Worm (Caenorhabditis elegans) whole organism, young adult: ENCODE data around the gene rbm-26.

Experiments used
- B0019.2 ChIP-seq: fragments of 200-800 bp; sonication (Bioruptor generic); conservative IDR thresholded peaks from 2 replicates; pipeline ENCODE4 v1.3.6; 2022; ENCODE audit warnings: missing genetic modification reagents, missing genetic modification characterization, missing compliant biosample characterization
- B0261.1 ChIP-seq: sonication (generic microtip); optimal IDR thresholded peaks from 2 replicates; lab custom pipeline; 2016; ENCODE audit warnings: mild to moderate bottlenecking, missing genetic modification characterization, moderate library complexity, missing compliant biosample characterization
- B0336.3 ChIP-seq: fragments of 200-800 bp; sonication (Bioruptor generic); IDR thresholded peaks from 2 replicates; pipeline ENCODE4 v1.3.6; 2022; ENCODE audit warnings: missing genetic modification characterization, missing compliant biosample characterization
- D2030.7 ChIP-seq: fragments of 200-800 bp; sonication (Bioruptor generic); IDR thresholded peaks from 2 replicates; pipeline ENCODE4 v1.3.6; 2022; ENCODE audit warnings: missing genetic modification reagents, missing genetic modification characterization, missing compliant biosample characterization
- F10E7.11 ChIP-seq: sonication (generic microtip); optimal IDR thresholded peaks from 2 replicates; lab custom pipeline; 2017; ENCODE audit warnings: mild to moderate bottlenecking, missing genetic modification characterization, moderate library complexity, missing compliant biosample characterization
- F33H1.4 ChIP-seq: fragments of 200-800 bp; sonication (Bioruptor generic); IDR thresholded peaks from 2 replicates; pipeline ENCODE4 v1.3.6; 2022; ENCODE audit warnings: missing genetic modification reagents, missing genetic modification characterization, missing compliant biosample characterization
- F39B2.1 ChIP-seq: fragments of 200-800 bp; sonication (Bioruptor generic); IDR thresholded peaks from 2 replicates; pipeline ENCODE4 v1.3.6; 2022; ENCODE audit warnings: missing genetic modification reagents, missing genetic modification characterization, missing compliant biosample characterization
- F49E8.2 ChIP-seq: sonication (generic microtip); optimal IDR thresholded peaks from 3 replicates; lab custom pipeline; 2017; ENCODE audit warnings: missing genetic modification characterization, mild to moderate bottlenecking, missing compliant biosample characterization, antibody characterized with exemption, moderate library complexity; ENCODE audit not compliant: insufficient read depth
- F57C9.4 ChIP-seq: sonication (generic microtip); optimal IDR thresholded peaks from 2 replicates; lab custom pipeline; 2017; ENCODE audit warnings: mild to moderate bottlenecking, missing genetic modification characterization, missing compliant biosample characterization
- K12H6.12 ChIP-seq: fragments of 200-800 bp; sonication (Bioruptor generic); optimal IDR thresholded peaks from 2 replicates; lab custom pipeline; 2018; ENCODE audit warnings: mild to moderate bottlenecking, missing genetic modification characterization, missing compliant biosample characterization
- T26A5.8 ChIP-seq: sonication (generic microtip); optimal IDR thresholded peaks from 2 replicates; lab custom pipeline; 2016; ENCODE audit warnings: missing genetic modification characterization, missing compliant biosample characterization
- Y95B8A.8 ChIP-seq: fragments of 200-800 bp; sonication (Bioruptor generic); IDR thresholded peaks from 2 replicates; pipeline ENCODE4 v1.3.6; 2022; ENCODE audit warnings: missing genetic modification reagents, missing genetic modification characterization, missing compliant biosample characterization
- aptf-3 ChIP-seq: fragments of 200-800 bp; sonication (Bioruptor generic); IDR thresholded peaks from 2 replicates; pipeline ENCODE4 v1.3.6; 2022; ENCODE audit warnings: missing genetic modification characterization, missing compliant biosample characterization
- athp-1 ChIP-seq: sonication (generic microtip); optimal IDR thresholded peaks from 2 replicates; lab custom pipeline; 2017; ENCODE audit warnings: mild to moderate bottlenecking, missing genetic modification characterization, missing compliant biosample characterization
- attf-3 ChIP-seq: fragments of 200-800 bp; sonication (Bioruptor generic); conservative IDR thresholded peaks from 2 replicates; pipeline ENCODE4 v1.3.6; 2022; ENCODE audit warnings: missing genetic modification reagents, missing genetic modification characterization, missing compliant biosample characterization
- attf-5 ChIP-seq: fragments of 200-800 bp; sonication (Bioruptor generic); optimal IDR thresholded peaks from 2 replicates; lab custom pipeline; 2018; ENCODE audit warnings: mild to moderate bottlenecking, missing genetic modification characterization, missing compliant biosample characterization
- attf-6 ChIP-seq: fragments of 200-800 bp; sonication (Bioruptor generic); IDR thresholded peaks from 2 replicates; pipeline ENCODE4 v1.3.6; 2022; ENCODE audit warnings: missing genetic modification reagents, missing genetic modification characterization, missing compliant biosample characterization
- bed-1 ChIP-seq: fragments of 200-800 bp; sonication (Bioruptor generic); IDR thresholded peaks from 2 replicates; pipeline ENCODE4 v1.3.6; 2022; ENCODE audit warnings: missing genetic modification reagents, missing genetic modification characterization, missing compliant biosample characterization
- ceh-40 ChIP-seq: fragments of 200-800 bp; sonication (Bioruptor generic); IDR thresholded peaks from 2 replicates; pipeline ENCODE4 v1.3.6; 2022; ENCODE audit warnings: missing genetic modification characterization, missing compliant biosample characterization
- ceh-58 ChIP-seq: fragments of 200-800 bp; sonication (Bioruptor generic); IDR thresholded peaks from 2 replicates; pipeline ENCODE4 v1.3.6; 2022; ENCODE audit warnings: missing genetic modification characterization, missing compliant biosample characterization
- ceh-79 ChIP-seq: sonication (generic microtip); optimal IDR thresholded peaks from 2 replicates; lab custom pipeline; 2017; ENCODE audit warnings: mild to moderate bottlenecking, missing genetic modification characterization, missing compliant biosample characterization
- ceh-91 ChIP-seq: fragments of 200-800 bp; sonication (Bioruptor generic); IDR thresholded peaks from 2 replicates; pipeline ENCODE4 v1.3.6; 2022; ENCODE audit warnings: missing genetic modification reagents, missing genetic modification characterization, missing compliant biosample characterization
- chd-7 ChIP-seq: sonication (generic microtip); optimal IDR thresholded peaks from 2 replicates; lab custom pipeline; 2016; ENCODE audit warnings: mild to moderate bottlenecking, missing genetic modification characterization, moderate library complexity, missing compliant biosample characterization
- dox-1 ChIP-seq: fragments of 200-800 bp; sonication (Bioruptor generic); IDR thresholded peaks from 2 replicates; pipeline ENCODE4 v1.3.6; 2022; ENCODE audit warnings: missing genetic modification reagents, missing genetic modification characterization, missing compliant biosample characterization
- egrh-3 ChIP-seq: fragments of 200-800 bp; sonication (Bioruptor generic); IDR thresholded peaks from 2 replicates; pipeline ENCODE4 v1.3.6; 2022; ENCODE audit warnings: missing genetic modification reagents, missing genetic modification characterization, missing compliant biosample characterization
- gei-17 ChIP-seq: fragments of 200-800 bp; sonication (Bioruptor generic); optimal IDR thresholded peaks from 2 replicates; lab custom pipeline; 2018; ENCODE audit warnings: mild to moderate bottlenecking, missing genetic modification characterization, missing compliant biosample characterization
- him-1 ChIP-seq: sonication (generic microtip); optimal IDR thresholded peaks from 2 replicates; lab custom pipeline; 2016; ENCODE audit warnings: missing genotype, missing genetic modification reagents, missing genetic modification characterization, missing compliant biosample characterization
- hrde-1 ChIP-seq: sonication (generic microtip); optimal IDR thresholded peaks from 2 replicates; lab custom pipeline; 2016; ENCODE audit warnings: missing genetic modification characterization, mild to moderate bottlenecking, missing compliant biosample characterization, moderate library complexity, missing genotype, missing genetic modification reagents, borderline replicate concordance
- hsf-1 ChIP-seq: fragments of 200-800 bp; sonication (Bioruptor generic); IDR thresholded peaks from 2 replicates; pipeline ENCODE4 v1.3.6; 2022; ENCODE audit warnings: missing genetic modification reagents, missing genetic modification characterization, missing compliant biosample characterization
- lag-1 ChIP-seq: fragments of 200-800 bp; sonication (Bioruptor generic); IDR thresholded peaks from 2 replicates; pipeline ENCODE4 v1.3.6; 2022; ENCODE audit warnings: missing genetic modification reagents, missing genetic modification characterization, missing compliant biosample characterization
- let-607 ChIP-seq, 2 experiments: fragments of 200-800 bp in 1 of 2; sonication (Bioruptor generic) in 1 of 2; sonication (generic microtip) in 1 of 2; optimal IDR thresholded peaks; 2 replicates each; lab custom pipeline; 2016 to 2018; ENCODE audit warnings: mild to moderate bottlenecking in 2 of 2, missing compliant biosample characterization in 2 of 2, missing genetic modification characterization in 2 of 2, moderate library complexity in 2 of 2, missing genotype in 1 of 2
- lin-54 ChIP-seq: fragments of 200-800 bp; sonication (Bioruptor generic); optimal IDR thresholded peaks from 2 replicates; lab custom pipeline; 2018; ENCODE audit warnings: mild to moderate bottlenecking, missing genetic modification characterization, missing compliant biosample characterization
- lir-1 ChIP-seq: fragments of 200-800 bp; sonication (Bioruptor generic); conservative IDR thresholded peaks from 2 replicates; pipeline ENCODE4 v1.3.6; 2022; ENCODE audit warnings: missing genetic modification reagents, missing genetic modification characterization, missing compliant biosample characterization
- lsl-1 ChIP-seq: fragments of 200-800 bp; sonication (Bioruptor generic); optimal IDR thresholded peaks from 2 replicates; lab custom pipeline; 2018; ENCODE audit warnings: mild to moderate bottlenecking, missing genetic modification characterization, moderate library complexity, missing compliant biosample characterization
- madf-10 ChIP-seq: sonication (generic microtip); optimal IDR thresholded peaks from 2 replicates; lab custom pipeline; 2016; ENCODE audit warnings: mild to moderate bottlenecking, missing genetic modification characterization, missing compliant biosample characterization
- mcd-1 ChIP-seq: fragments of 200-800 bp; sonication (Bioruptor generic); IDR thresholded peaks from 2 replicates; pipeline ENCODE4 v1.3.6; 2022; ENCODE audit warnings: missing genetic modification reagents, missing genetic modification characterization, missing compliant biosample characterization
- mes-4 ChIP-seq: sonication (generic microtip); optimal IDR thresholded peaks from 2 replicates; lab custom pipeline; 2016; ENCODE audit warnings: missing genotype, missing genetic modification characterization, missing compliant biosample characterization
- nfyb-1 ChIP-seq: fragments of 200-800 bp; sonication (Bioruptor generic); IDR thresholded peaks from 2 replicates; pipeline ENCODE4 v1.3.6; 2022; ENCODE audit warnings: missing genetic modification reagents, missing genetic modification characterization, missing compliant biosample characterization
- nhr-80 ChIP-seq: sonication (generic microtip); optimal IDR thresholded peaks from 2 replicates; lab custom pipeline; 2016; ENCODE audit warnings: missing genetic modification characterization, missing compliant biosample characterization
- rcor-1 ChIP-seq: fragments of 200-800 bp; sonication (Bioruptor generic); IDR thresholded peaks from 2 replicates; pipeline ENCODE4 v1.3.6; 2022; ENCODE audit warnings: missing genetic modification reagents, missing genetic modification characterization, missing compliant biosample characterization
- sea-2 ChIP-seq: fragments of 200-800 bp; sonication (Bioruptor generic); IDR thresholded peaks from 2 replicates; pipeline ENCODE4 v1.3.6; 2022; ENCODE audit warnings: missing genetic modification characterization, missing compliant biosample characterization
- snpc-1.3 ChIP-seq: sonication (generic microtip); optimal IDR thresholded peaks from 2 replicates; lab custom pipeline; 2017; ENCODE audit warnings: missing genetic modification characterization, mild to moderate bottlenecking, missing compliant biosample characterization, antibody characterized with exemption, moderate library complexity, missing genotype, missing genetic modification reagents; ENCODE audit not compliant: insufficient read depth
- sptf-2 ChIP-seq: fragments of 200-800 bp; sonication (Bioruptor generic); optimal IDR thresholded peaks from 2 replicates; lab custom pipeline; 2018; ENCODE audit warnings: mild to moderate bottlenecking, missing genetic modification characterization, missing compliant biosample characterization
- tbx-9 ChIP-seq: sonication (generic microtip); optimal IDR thresholded peaks from 2 replicates; lab custom pipeline; 2016; ENCODE audit warnings: borderline replicate concordance, missing genetic modification characterization, inconsistent platforms, missing compliant biosample characterization
- unc-130 ChIP-seq: sonication (generic microtip); optimal IDR thresholded peaks from 2 replicates; lab custom pipeline; 2016; ENCODE audit warnings: missing genetic modification reagents, missing genetic modification characterization, missing compliant biosample characterization
- unc-62 ChIP-seq: fragments of 150-350 bp; optimal IDR thresholded peaks from 2 replicates; lab custom pipeline; 2014; ENCODE audit warnings: missing biosample characterization, missing genetic modification reagents, missing genetic modification characterization
- ztf-26 ChIP-seq: sonication (generic microtip); optimal IDR thresholded peaks from 2 replicates; lab custom pipeline; 2017; ENCODE audit warnings: missing genetic modification characterization, missing compliant biosample characterization
- ztf-28 ChIP-seq: fragments of 200-800 bp; sonication (Bioruptor generic); IDR thresholded peaks from 2 replicates; pipeline ENCODE4 v1.3.6; 2022; ENCODE audit warnings: missing genetic modification reagents, missing genetic modification characterization, missing compliant biosample characterization
- ztf-3 ChIP-seq: fragments of 200-800 bp; sonication (Bioruptor generic); optimal IDR thresholded peaks from 2 replicates; lab custom pipeline; 2018; ENCODE audit warnings: mild to moderate bottlenecking, missing genetic modification characterization, missing compliant biosample characterization

Gene rbm-26

ce11 chrIII:5727827-5728226, 16.5 kb downstream of the rbm-26 start, which contains the start of gene egg-1 (continued):
- peak; percentile 87 for TF ChIP-seq dox-1 (GFP tag; lab: Robert Waterston, UW)
- TF ChIP-seq B0261.1: no peak
- no peak for TF ChIP-seq lag-1 (GFP tag; lab: Robert Waterston, UW)
- peak; percentile 89 for TF ChIP-seq hsf-1 (GFP tag; lab: Robert Waterston, UW)
- TF ChIP-seq snpc-1.3 (tag; lab: Kevin White, UChicago): peak; percentile 93
- TF ChIP-seq let-607 (tag; optimal IDR thresholded peaks at IDR 0.05; lab: Kevin White, UChicago): no peak
- no peak for TF ChIP-seq ceh-58 (GFP tag; lab: Robert Waterston, UW)
- TF ChIP-seq sptf-2 (GFP tag; lab: Kevin White, UChicago): no peak
- peak; percentile 17; the same call in 1 of the 2 replicates for TF ChIP-seq attf-3
- TF ChIP-seq aptf-3 (GFP tag; lab: Robert Waterston, UW): no peak
- TF ChIP-seq madf-10 (tag; lab: Kevin White, UChicago): no peak
- peak; percentile 93 for TF ChIP-seq D2030.7 (GFP tag; lab: Robert Waterston, UW)
- TF ChIP-seq K12H6.12 (tag; lab: Kevin White, UChicago): no peak
- TF ChIP-seq nhr-80 (tag; lab: Kevin White, UChicago): no peak
- peak; percentile 93 for TF ChIP-seq Y95B8A.8 (GFP tag; lab: Robert Waterston, UW)
- TF ChIP-seq bed-1: no peak
- TF ChIP-seq ceh-79: no peak
- peak; percentile 95 for TF ChIP-seq lin-54 (GFP tag; lab: Kevin White, UChicago)
- no peak for TF ChIP-seq F39B2.1 (GFP tag; lab: Robert Waterston, UW)
- no peak for TF ChIP-seq unc-62 (GFP tag; lab: Kevin White, UChicago)
- TF ChIP-seq B0019.2 (GFP tag; lab: Robert Waterston, UW): peak; percentile 78
- no peak for TF ChIP-seq sea-2
- peak; percentile 92 for TF ChIP-seq F49E8.2 (tag; lab: Kevin White, UChicago)
- TF ChIP-seq attf-6 (GFP tag; lab: Robert Waterston, UW): 0 out of 2 replicates have a peak, but pooled peaks have one; percentile 21
- TF ChIP-seq ztf-28 (GFP tag; lab: Robert Waterston, UW): 0 out of 2 replicates have a peak, but pooled peaks have one; percentile 58
- no peak for TF ChIP-seq gei-17 (GFP tag; lab: Kevin White, UChicago)
- no peak for TF ChIP-seq ceh-40 (GFP tag; lab: Robert Waterston, UW)
- TF ChIP-seq tbx-9 (tag; lab: Kevin White, UChicago): no peak
- TF ChIP-seq athp-1 (tag; lab: Kevin White, UChicago): peak; percentile 63
- TF ChIP-seq mcd-1 (GFP tag; lab: Robert Waterston, UW): peak; percentile 72
- TF ChIP-seq him-1 (tag; lab: Kevin White, UChicago): peak; percentile 85
- TF ChIP-seq T26A5.8 (tag; lab: Kevin White, UChicago): no peak
- peak; percentile 8 for TF ChIP-seq hrde-1 (tag; lab: Kevin White, UChicago)
- peak; percentile 78 for TF ChIP-seq B0336.3 (GFP tag; lab: Robert Waterston, UW)
- peak; percentile 98 for TF ChIP-seq F33H1.4 (GFP tag; lab: Robert Waterston, UW)
- peak; percentile 75 for TF ChIP-seq unc-130 (GFP tag; lab: Kevin White, UChicago)
- TF ChIP-seq mes-4 (tag; lab: Kevin White, UChicago): no peak
- peak; percentile 98 for TF ChIP-seq lsl-1 (GFP tag; lab: Kevin White, UChicago)
- TF ChIP-seq chd-7: no peak
- TF ChIP-seq ztf-26 (tag; lab: Kevin White, UChicago): no peak
- TF ChIP-seq lir-1 (GFP tag; lab: Robert Waterston, UW): peak; percentile 52; the same call in 1 of the 2 replicates
- TF ChIP-seq ceh-91 (GFP tag; lab: Robert Waterston, UW): peak; percentile 96
- TF ChIP-seq nfyb-1 (GFP tag; lab: Robert Waterston, UW): no peak
- TF ChIP-seq ztf-3: no peak
- TF ChIP-seq attf-5 (GFP tag; lab: Kevin White, UChicago): no peak
- TF ChIP-seq egrh-3 (GFP tag; lab: Robert Waterston, UW): no peak
- TF ChIP-seq F57C9.4: no peak
- peak; percentile 83 for TF ChIP-seq rcor-1 (GFP tag; lab: Robert Waterston, UW)
- no peak for TF ChIP-seq F10E7.11
